Worm (Caenorhabditis elegans): ENCODE data around the gene tba-7.

- TF ChIP-seq lim-6 (tag; optimal IDR thresholded peaks at IDR 0.05) (no peak), tbx-2 (tag; optimal IDR thresholded peaks at IDR 0.05) (no peak), F13H6.1 (tag; optimal IDR thresholded peaks at IDR 0.05) (no peak), ceh-22 (tag; optimal IDR thresholded peaks at IDR 0.05) (no peak), pag-3 (tag; optimal IDR thresholded peaks at IDR 0.05; ENCODE audit: borderline replicate concordance) (no peak), nhr-11 (tag; optimal IDR thresholded peaks at IDR 0.05) (no peak)
Observed at ce11 chrIII:11419551-11419950, 48.0 kb upstream of the tba-7 start.
